Fruit fly (Drosophila melanogaster) whole organism: ENCODE data around the gene Rrp1.

Source experiments
- CG8478 ChIP-seq: fragments of >200 bp; optimal IDR thresholded peaks from 2 replicates; lab custom pipeline; 2018; ENCODE audit warnings: inconsistent platforms
- Dll ChIP-seq: fragments of >200 bp; optimal IDR thresholded peaks from 2 replicates; lab custom pipeline; 2017
- EcR ChIP-seq, 2 experiments: fragments of >200 bp; optimal IDR thresholded peaks; 2 replicates each; lab custom pipeline; 2017; ENCODE audit warnings: missing biosample characterization in 2 of 2, missing genetic modification characterization in 2 of 2, missing genetic modification reagents in 2 of 2
- psq ChIP-seq: fragments of >200 bp; optimal IDR thresholded peaks from 2 replicates; lab custom pipeline; 2017

dm6 chr2L:2920641-2921040 is 51.7 kb downstream of the Rrp1 start:
- TF ChIP-seq psq (no peak), EcR (GFP tag; optimal IDR thresholded peaks at IDR 0.05; lab: Kevin White, UChicago) (no peak), Dll (lab: Kevin White, UChicago) (no peak), CG8478 (lab: Kevin White, UChicago) (no peak)
